Worm (Caenorhabditis elegans) whole organism, L1 larva: ENCODE measurements around the gene gmap-2.
A peak's percentile ranks its signal among the peaks of the same experiment; 100 is the strongest.

Experiments used
- C34B4.2 ChIP-seq: sonication (generic microtip); optimal IDR thresholded peaks from 2 replicates; lab custom pipeline; 2017; ENCODE audit warnings: mild to moderate bottlenecking, missing genetic modification characterization, missing compliant biosample characterization
- F16B12.6 ChIP-seq: fragments of 150-350 bp; optimal IDR thresholded peaks from 2 replicates; lab custom pipeline; 2014; ENCODE audit warnings: missing biosample characterization, missing genetic modification characterization
- Y116A8C.19 ChIP-seq: sonication (generic microtip); optimal IDR thresholded peaks from 2 replicates; lab custom pipeline; 2016; ENCODE audit warnings: missing compliant biosample characterization, missing genetic modification characterization, borderline replicate concordance
- aha-1 ChIP-seq: fragments of 150-350 bp; optimal IDR thresholded peaks from 2 replicates; lab custom pipeline; 2014; ENCODE audit warnings: missing biosample characterization, missing genetic modification characterization
- aly-2 ChIP-seq: fragments of 150-350 bp; optimal IDR thresholded peaks from 2 replicates; lab custom pipeline; 2014; ENCODE audit warnings: missing biosample characterization, missing genetic modification characterization
- blmp-1 ChIP-seq: fragments of 150-350 bp; optimal IDR thresholded peaks from 2 replicates; lab custom pipeline; 2014; ENCODE audit warnings: missing biosample characterization, missing genetic modification characterization
- ceh-8 ChIP-seq: fragments of 200-800 bp; sonication (Bioruptor generic); optimal IDR thresholded peaks from 2 replicates; lab custom pipeline; 2018; ENCODE audit warnings: mild to moderate bottlenecking, missing genetic modification characterization, moderate library complexity, missing compliant biosample characterization
- ceh-82 ChIP-seq, 3 experiments: fragments of 150-350 bp in 1 of 3; sonication (generic microtip) in 2 of 3; optimal IDR thresholded peaks; 2 replicates each; lab custom pipeline; 2014 to 2017; ENCODE audit warnings: missing biosample characterization in 3 of 3, missing genetic modification characterization in 3 of 3
- ceh-90 ChIP-seq: sonication (generic microtip); optimal IDR thresholded peaks from 2 replicates; lab custom pipeline; 2016; ENCODE audit warnings: missing genetic modification characterization, missing compliant biosample characterization
- dsc-1 ChIP-seq: sonication (generic microtip); optimal IDR thresholded peaks from 2 replicates; lab custom pipeline; 2016; ENCODE audit warnings: mild to moderate bottlenecking, missing genetic modification characterization, missing compliant biosample characterization
- efl-1 ChIP-seq, 4 experiments: fragments of 150-350 bp; optimal IDR thresholded peaks in 3 of 4; peaks in 1 of 4; 1 replicate in 1 of 4; 2 replicates in 3 of 4; lab custom pipeline; 2014; ENCODE audit warnings: missing biosample characterization in 2 of 4, missing genetic modification characterization in 2 of 4, missing genetic modification reagents in 2 of 4
- efl-3 ChIP-seq: fragments of 200-800 bp; sonication (Bioruptor generic); optimal IDR thresholded peaks from 2 replicates; lab custom pipeline; 2018; ENCODE audit warnings: mild to moderate bottlenecking, missing genetic modification characterization, missing compliant biosample characterization
- egl-13 ChIP-seq: sonication (generic microtip); optimal IDR thresholded peaks from 2 replicates; lab custom pipeline; 2016; ENCODE audit warnings: missing genotype, missing genetic modification reagents, missing genetic modification characterization, missing compliant biosample characterization
- elt-2 ChIP-seq: sonication (generic microtip); optimal IDR thresholded peaks from 2 replicates; lab custom pipeline; 2016; ENCODE audit warnings: missing genetic modification characterization, mild to moderate bottlenecking, inconsistent platforms, missing compliant biosample characterization, missing genetic modification reagents
- elt-3 ChIP-seq, 6 experiments: fragments of 150-350 bp in 1 of 6; sonication (generic microtip); optimal IDR thresholded peaks; 2 replicates each; lab custom pipeline; 2017 to 2018; ENCODE audit warnings: missing biosample characterization in 6 of 6, missing genetic modification characterization in 6 of 6, inconsistent platforms in 1 of 6
- fkh-4 ChIP-seq: sonication (generic microtip); optimal IDR thresholded peaks from 2 replicates; lab custom pipeline; 2016; ENCODE audit warnings: missing compliant biosample characterization, missing genetic modification characterization, borderline replicate concordance
- fkh-8 ChIP-seq: sonication (generic microtip); optimal IDR thresholded peaks from 2 replicates; lab custom pipeline; 2016; ENCODE audit warnings: mild to moderate bottlenecking, missing genetic modification characterization, missing compliant biosample characterization
- irx-1 ChIP-seq: sonication (generic microtip); optimal IDR thresholded peaks from 2 replicates; lab custom pipeline; 2016; ENCODE audit warnings: missing genetic modification characterization, missing compliant biosample characterization
- jun-1 ChIP-seq: fragments of 150-350 bp; optimal IDR thresholded peaks from 2 replicates; lab custom pipeline; 2014; ENCODE audit warnings: missing biosample characterization, missing genetic modification reagents, missing genetic modification characterization
- lin-13 ChIP-seq: fragments of 150-350 bp; optimal IDR thresholded peaks from 2 replicates; lab custom pipeline; 2014; ENCODE audit warnings: missing biosample characterization, missing genetic modification reagents, missing genetic modification characterization
- lin-14 ChIP-seq: fragments of 200-800 bp; sonication (Bioruptor generic); optimal IDR thresholded peaks from 2 replicates; lab custom pipeline; 2018; ENCODE audit warnings: mild to moderate bottlenecking, missing genetic modification characterization, moderate library complexity, missing compliant biosample characterization
- lin-35 ChIP-seq, 2 experiments: fragments of 150-350 bp; optimal IDR thresholded peaks; 2 replicates each; lab custom pipeline; 2014; ENCODE audit warnings: missing biosample characterization in 2 of 2, missing genetic modification characterization in 2 of 2, missing genetic modification reagents in 2 of 2
- lsy-2 ChIP-seq, 2 experiments: fragments of 150-350 bp; optimal IDR thresholded peaks; 2 replicates each; lab custom pipeline; 2014; ENCODE audit warnings: missing biosample characterization in 2 of 2, missing genetic modification characterization in 2 of 2
- mab-9 ChIP-seq: fragments of 200-800 bp; sonication (Bioruptor generic); IDR thresholded peaks from 2 replicates; pipeline ENCODE4 v1.3.6; 2022; ENCODE audit warnings: missing genetic modification reagents, missing genetic modification characterization, missing compliant biosample characterization
- mdl-1 ChIP-seq, 2 experiments: fragments of 150-350 bp; optimal IDR thresholded peaks; 2 replicates each; lab custom pipeline; 2014 to 2017; ENCODE audit warnings: missing biosample characterization in 2 of 2, missing genetic modification characterization in 2 of 2, inconsistent platforms in 1 of 2
- mef-2 ChIP-seq: fragments of 150-350 bp; optimal IDR thresholded peaks from 2 replicates; lab custom pipeline; 2014; ENCODE audit warnings: missing biosample characterization, missing genetic modification characterization
- nhr-11 ChIP-seq: fragments of 150-350 bp; optimal IDR thresholded peaks from 2 replicates; lab custom pipeline; 2014; ENCODE audit warnings: missing biosample characterization, missing genetic modification characterization
- nhr-12 ChIP-seq: sonication (generic microtip); optimal IDR thresholded peaks from 2 replicates; lab custom pipeline; 2017; ENCODE audit warnings: missing biosample characterization, missing genetic modification characterization
- nhr-19 ChIP-seq: fragments of 200-800 bp; sonication (Bioruptor generic); conservative IDR thresholded peaks from 2 replicates; pipeline ENCODE4 v1.3.6; 2022; ENCODE audit warnings: missing genetic modification characterization, missing compliant biosample characterization
- nhr-20 ChIP-seq: sonication (generic microtip); optimal IDR thresholded peaks from 2 replicates; lab custom pipeline; 2016; ENCODE audit warnings: mild to moderate bottlenecking, missing genetic modification characterization, missing compliant biosample characterization
- nhr-237 ChIP-seq: fragments of 150-350 bp; optimal IDR thresholded peaks from 2 replicates; lab custom pipeline; 2014; ENCODE audit warnings: missing biosample characterization, missing genetic modification characterization
- nhr-28 ChIP-seq: fragments of 150-350 bp; optimal IDR thresholded peaks from 2 replicates; lab custom pipeline; 2014; ENCODE audit warnings: missing biosample characterization, missing genetic modification characterization
- nhr-47 ChIP-seq: sonication (generic microtip); optimal IDR thresholded peaks from 2 replicates; lab custom pipeline; 2016; ENCODE audit warnings: mild to moderate bottlenecking, missing genetic modification characterization, moderate library complexity, missing compliant biosample characterization
- nhr-71 ChIP-seq: sonication (generic microtip); optimal IDR thresholded peaks from 2 replicates; lab custom pipeline; 2016; ENCODE audit warnings: mild to moderate bottlenecking, missing genetic modification characterization, moderate library complexity, missing compliant biosample characterization
- nhr-76 ChIP-seq: sonication (generic microtip); optimal IDR thresholded peaks from 2 replicates; lab custom pipeline; 2017; ENCODE audit warnings: missing biosample characterization, missing genetic modification characterization
- nhr-85 ChIP-seq: sonication (generic microtip); peaks from one replicate; lab custom pipeline; 2016; ENCODE audit warnings: missing genetic modification characterization, inconsistent platforms, missing compliant biosample characterization
- pag-3 ChIP-seq: sonication (generic microtip); optimal IDR thresholded peaks from 2 replicates; lab custom pipeline; 2017; ENCODE audit warnings: missing genetic modification characterization, mild to moderate bottlenecking, missing compliant biosample characterization, antibody characterized with exemption, borderline replicate concordance; ENCODE audit not compliant: insufficient read depth
- rnt-1 ChIP-seq: sonication (generic microtip); optimal IDR thresholded peaks from 2 replicates; lab custom pipeline; 2016; ENCODE audit warnings: mild to moderate bottlenecking, missing genetic modification characterization, moderate library complexity, missing compliant biosample characterization
- snu-23 ChIP-seq: sonication (generic microtip); optimal IDR thresholded peaks from 2 replicates; lab custom pipeline; 2016; ENCODE audit warnings: missing genetic modification characterization, missing compliant biosample characterization
- sox-4 ChIP-seq: sonication (generic microtip); optimal IDR thresholded peaks from 2 replicates; lab custom pipeline; 2016; ENCODE audit warnings: missing genetic modification characterization, missing compliant biosample characterization
- sptf-1 ChIP-seq: fragments of 150-350 bp; optimal IDR thresholded peaks from 2 replicates; lab custom pipeline; 2014; ENCODE audit warnings: missing biosample characterization, missing genetic modification characterization
- sup-37 ChIP-seq: fragments of 200-800 bp; sonication (Bioruptor generic); optimal IDR thresholded peaks from 2 replicates; lab custom pipeline; 2018; ENCODE audit warnings: mild to moderate bottlenecking, missing genetic modification characterization, missing compliant biosample characterization
- unc-130 ChIP-seq: fragments of 150-350 bp; optimal IDR thresholded peaks from 2 replicates; lab custom pipeline; 2017; ENCODE audit warnings: missing biosample characterization, missing genetic modification characterization, inconsistent platforms
- unc-30 ChIP-seq: sonication (generic microtip); optimal IDR thresholded peaks from 2 replicates; lab custom pipeline; 2017; ENCODE audit warnings: missing biosample characterization, missing genetic modification characterization
- unc-62 ChIP-seq: fragments of 150-350 bp; optimal IDR thresholded peaks from 2 replicates; lab custom pipeline; 2014; ENCODE audit warnings: missing biosample characterization, missing genetic modification reagents, missing genetic modification characterization
- vab-15 ChIP-seq: sonication (generic microtip); optimal IDR thresholded peaks from 2 replicates; lab custom pipeline; 2017; ENCODE audit warnings: missing genotype, mild to moderate bottlenecking, missing genetic modification characterization, missing compliant biosample characterization
- xbp-1 ChIP-seq: sonication (generic microtip); optimal IDR thresholded peaks from 2 replicates; lab custom pipeline; 2016; ENCODE audit warnings: missing genetic modification characterization, missing compliant biosample characterization
- ztf-11 ChIP-seq, 2 experiments: sonication (generic microtip); optimal IDR thresholded peaks; 2 replicates each; lab custom pipeline; 2016 to 2017; ENCODE audit warnings: missing genetic modification characterization in 2 of 2, missing biosample characterization in 1 of 2, missing compliant biosample characterization in 1 of 2

gmap-2 gene

ce11 chrX:12913398-12914071, 29.5 kb downstream of the gmap-2 start:
- TF ChIP-seq nhr-85 (tag; lab: Kevin White, UChicago) (peak; percentile 57), nhr-19 (peak; percentile 26), irx-1 (tag; lab: Kevin White, UChicago) (no peak), efl-1 (optimal IDR thresholded peaks at IDR 0.05; lab: Kevin White, UChicago) (no peak), efl-1 (GFP tag; optimal IDR thresholded peaks at IDR 0.05 in 1 of 2; lab: Kevin White, UChicago) (peak in 1 of 2 experiments; percentile 53)

DNA sequence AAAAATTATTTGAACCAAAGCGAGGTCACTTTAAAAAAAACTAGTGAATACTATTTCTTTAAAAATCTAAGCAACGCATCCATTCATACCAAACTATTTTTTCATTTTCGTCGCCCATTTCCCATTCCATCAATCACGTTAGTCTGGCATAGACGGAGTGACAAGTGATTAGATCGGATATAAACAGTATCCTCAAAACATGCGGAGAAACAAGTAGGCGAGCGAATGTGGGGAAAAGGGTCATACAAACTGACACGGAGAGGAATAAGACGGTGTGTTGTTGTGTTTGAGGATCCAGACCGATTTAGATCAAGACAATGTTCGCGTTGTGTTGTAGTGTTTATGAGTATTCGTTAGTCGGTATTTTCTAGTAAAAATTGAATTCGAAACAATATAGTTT, 30.6 kb downstream of the gmap-2 start:
- no peak for TF ChIP-seq ceh-8 (GFP tag; lab: Kevin White, UChicago)
- no peak for TF ChIP-seq unc-130
- no peak for TF ChIP-seq nhr-71
- TF ChIP-seq egl-13 (tag; lab: Kevin White, UChicago): no peak
- no peak for TF ChIP-seq ceh-82 (tag; optimal IDR thresholded peaks at IDR 0.05; lab: Kevin White, UChicago)
- no peak for TF ChIP-seq elt-2 (tag; lab: Kevin White, UChicago)
- TF ChIP-seq fkh-8 (tag; lab: Kevin White, UChicago): no peak
- no peak for TF ChIP-seq nhr-76 (tag; lab: Kevin White, UChicago)
- no peak for TF ChIP-seq snu-23 (GFP tag; lab: Kevin White, UChicago)
- no peak for TF ChIP-seq C34B4.2 (tag; lab: Kevin White, UChicago)
- TF ChIP-seq nhr-28: no peak
- peak; percentile 10 for TF ChIP-seq nhr-85 (tag; lab: Kevin White, UChicago)
- TF ChIP-seq mdl-1 (tag; optimal IDR thresholded peaks at IDR 0.05; lab: Kevin White, UChicago): no peak
- no peak for TF ChIP-seq lin-13 (GFP tag; lab: Kevin White, UChicago)
- no peak for TF ChIP-seq unc-30 (tag; lab: Kevin White, UChicago)
- no peak for TF ChIP-seq unc-62 (GFP tag; lab: Kevin White, UChicago)
- TF ChIP-seq blmp-1 (tag; lab: Kevin White, UChicago): peak; percentile 82
- TF ChIP-seq efl-1 (optimal IDR thresholded peaks at IDR 0.05; lab: Kevin White, UChicago): no peak
- TF ChIP-seq efl-1 (GFP tag; optimal IDR thresholded peaks at IDR 0.05 in 1 of 2; lab: Kevin White, UChicago): peak in 1 of 2 experiments; percentile 53
- TF ChIP-seq F16B12.6: no peak
- TF ChIP-seq sox-4 (tag; lab: Kevin White, UChicago): no peak
- TF ChIP-seq pag-3: no peak
- TF ChIP-seq elt-3 (tag; optimal IDR thresholded peaks at IDR 0.05; lab: Kevin White, UChicago): peak in 2 of 6 experiments; percentile 18 to 28
- TF ChIP-seq mab-9: no peak
- no peak for TF ChIP-seq dsc-1 (tag; lab: Kevin White, UChicago)
- TF ChIP-seq lin-35 (GFP tag; optimal IDR thresholded peaks at IDR 0.05; lab: Kevin White, UChicago): no peak
- no peak for TF ChIP-seq mef-2 (tag; lab: Kevin White, UChicago)
- no peak for TF ChIP-seq nhr-12 (tag; lab: Kevin White, UChicago)
- peak; percentile 12 for TF ChIP-seq lin-14 (GFP tag; lab: Kevin White, UChicago)
- no peak for TF ChIP-seq aha-1 (tag; lab: Kevin White, UChicago)
- no peak for TF ChIP-seq ceh-90 (tag; lab: Kevin White, UChicago)
- TF ChIP-seq fkh-4 (tag; lab: Kevin White, UChicago): no peak
- TF ChIP-seq aly-2 (tag; lab: Kevin White, UChicago): no peak
- no peak for TF ChIP-seq nhr-11 (tag; lab: Kevin White, UChicago)
- no peak for TF ChIP-seq xbp-1 (tag; lab: Kevin White, UChicago)
- TF ChIP-seq nhr-20 (tag; lab: Kevin White, UChicago): no peak

DNA sequence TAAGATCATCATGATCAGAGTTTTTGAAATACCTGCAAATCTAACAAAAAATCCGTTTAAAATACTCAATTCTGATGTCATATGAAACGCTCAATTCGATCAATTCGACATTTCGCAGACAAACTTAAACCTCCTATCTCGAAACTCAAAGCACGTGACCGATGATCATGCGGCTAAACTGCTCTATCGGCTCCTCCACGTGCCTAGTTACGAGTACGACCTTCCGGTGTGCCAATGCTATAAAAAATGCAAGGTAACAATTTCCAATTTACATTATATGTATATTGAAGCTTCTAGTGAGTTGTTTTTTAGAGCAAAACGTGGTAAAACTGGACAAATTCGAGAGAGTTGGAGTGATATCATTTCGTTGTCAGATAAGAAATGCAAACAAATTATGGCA, 31.8 kb downstream of the gmap-2 start:
- TF ChIP-seq nhr-237 (tag; lab: Kevin White, UChicago) (no peak), nhr-19 (peak; percentile 59), lsy-2 (tag; optimal IDR thresholded peaks at IDR 0.05; lab: Kevin White, UChicago) (peak in 1 of 2 experiments; percentile 6), vab-15 (no peak), sptf-1 (tag; lab: Kevin White, UChicago) (no peak), nhr-47 (peak; percentile 50), ztf-11 (tag; optimal IDR thresholded peaks at IDR 0.05; lab: Kevin White, UChicago) (no peak), xbp-1 (tag; lab: Kevin White, UChicago) (no peak), rnt-1 (no peak), elt-2 (tag; lab: Kevin White, UChicago) (peak; percentile 85), egl-13 (tag; lab: Kevin White, UChicago) (peak; percentile 49), unc-62 (GFP tag; lab: Kevin White, UChicago) (no peak), jun-1 (tag; lab: Kevin White, UChicago) (no peak), efl-3 (GFP tag; lab: Kevin White, UChicago) (no peak), aha-1 (tag; lab: Kevin White, UChicago) (no peak), fkh-8 (tag; lab: Kevin White, UChicago) (peak; percentile 71), Y116A8C.19 (tag; lab: Kevin White, UChicago) (no peak), sup-37 (no peak), nhr-76 (tag; lab: Kevin White, UChicago) (no peak), mef-2 (tag; lab: Kevin White, UChicago) (no peak)
